Fruit fly (Drosophila melanogaster) whole organism, embryonic: ENCODE measurements around the gene CG32857.

Source experiments
- CG10321 ChIP-seq: fragments of 200-800 bp; sonication (Bioruptor generic); IDR thresholded peaks from 2 replicates; pipeline ENCODE4 v1.3.6; 2022; ENCODE audit warnings: missing biosample characterization, missing genetic modification characterization
- CG11247 ChIP-seq: fragments of 200-800 bp; sonication (Bioruptor generic); IDR thresholded peaks from 2 replicates; pipeline ENCODE4 v1.3.6; 2022; ENCODE audit warnings: missing biosample characterization, missing genetic modification characterization
- CG12942 ChIP-seq: fragments of 200-800 bp; sonication (Bioruptor generic); optimal IDR thresholded peaks from 3 replicates; lab custom pipeline; 2016; ENCODE audit warnings: missing biosample characterization, missing genetic modification characterization
- CG13287 ChIP-seq: fragments of 200-800 bp; sonication (Bioruptor generic); IDR thresholded peaks from 2 replicates; pipeline ENCODE4 v1.3.6; 2022; ENCODE audit warnings: missing biosample characterization, missing genetic modification characterization; ENCODE audit not compliant: partially characterized antibody
- CG13424 ChIP-seq: fragments of 200-800 bp; sonication (Bioruptor generic); optimal IDR thresholded peaks from 2 replicates; lab custom pipeline; 2019; ENCODE audit warnings: missing biosample characterization, mild to moderate bottlenecking, missing genetic modification characterization, moderate library complexity
- CG14441 ChIP-seq: fragments of 200-800 bp; sonication (Bioruptor generic); IDR thresholded peaks from 2 replicates; pipeline ENCODE4 v1.3.6; 2022; ENCODE audit warnings: missing biosample characterization, missing genetic modification characterization
- CG15696 ChIP-seq: fragments of 200-800 bp; sonication (Bioruptor generic); optimal IDR thresholded peaks from 2 replicates; lab custom pipeline; 2019; ENCODE audit warnings: missing biosample characterization, mild to moderate bottlenecking, missing genetic modification characterization, moderate library complexity
- CG1602 ChIP-seq: fragments of 200-800 bp; sonication (Bioruptor generic); optimal IDR thresholded peaks from 3 replicates; lab custom pipeline; 2016; ENCODE audit warnings: missing biosample characterization, missing genetic modification characterization
- CG1792 ChIP-seq: fragments of 200-800 bp; sonication (Bioruptor generic); optimal IDR thresholded peaks from 2 replicates; lab custom pipeline; 2016; ENCODE audit warnings: missing biosample characterization, missing genetic modification characterization
- CG18262 ChIP-seq: fragments of 200-800 bp; optimal IDR thresholded peaks from 3 replicates; lab custom pipeline; 2019; ENCODE audit warnings: missing biosample characterization, mild to moderate bottlenecking, missing genetic modification characterization, moderate library complexity
- CG18476 ChIP-seq: fragments of 200-800 bp; sonication (Bioruptor generic); optimal IDR thresholded peaks from 2 replicates; lab custom pipeline; 2016; ENCODE audit warnings: missing biosample characterization, mild to moderate bottlenecking, missing genetic modification characterization
- CG30431 ChIP-seq: fragments of 200-800 bp; sonication (Bioruptor generic); optimal IDR thresholded peaks from 2 replicates; lab custom pipeline; 2017; ENCODE audit warnings: missing biosample characterization, missing genetic modification characterization
- CG4820 ChIP-seq: fragments of 200-800 bp; sonication (Bioruptor generic); optimal IDR thresholded peaks from 3 replicates; lab custom pipeline; 2016; ENCODE audit warnings: missing biosample characterization, missing genetic modification characterization
- CG6854 ChIP-seq: fragments of 200-800 bp; sonication (Bioruptor generic); optimal IDR thresholded peaks from 3 replicates; lab custom pipeline; 2017; ENCODE audit warnings: missing biosample characterization, mild to moderate bottlenecking, missing genetic modification characterization
- CG9727 ChIP-seq: fragments of 200-800 bp; sonication (Bioruptor generic); optimal IDR thresholded peaks from 3 replicates; lab custom pipeline; 2017; ENCODE audit warnings: missing biosample characterization, mild to moderate bottlenecking, missing genetic modification characterization
- CG9797 ChIP-seq: fragments of 200-800 bp; sonication (Bioruptor generic); optimal IDR thresholded peaks from 3 replicates; lab custom pipeline; 2018; ENCODE audit warnings: missing biosample characterization, mild to moderate bottlenecking, missing genetic modification characterization
- CkIIα-i1 ChIP-seq: fragments of 200-800 bp; sonication (Bioruptor generic); IDR thresholded peaks from 2 replicates; pipeline ENCODE4 v1.3.6; 2022; ENCODE audit warnings: missing biosample characterization, missing genetic modification characterization
- Dll ChIP-seq: fragments of 200-800 bp; sonication (Bioruptor generic); IDR thresholded peaks from 4 replicates; pipeline ENCODE4 v1.3.6; 2022; ENCODE audit warnings: missing biosample characterization, missing genetic modification characterization; ENCODE audit not compliant: partially characterized antibody
- Doc2 ChIP-seq: fragments of 200-800 bp; sonication (Bioruptor generic); IDR thresholded peaks from 2 replicates; pipeline ENCODE4 v1.3.6; 2022; ENCODE audit warnings: missing biosample characterization, missing genetic modification characterization
- Eip74EF ChIP-seq, 2 experiments: fragments of 200-800 bp in 1 of 2; fragments of >200 bp in 1 of 2; sonication (Bioruptor generic) in 1 of 2; optimal IDR thresholded peaks; 2 replicates each; lab custom pipeline; 2017 to 2019; ENCODE audit warnings: missing biosample characterization in 2 of 2, missing genetic modification characterization in 2 of 2, mild to moderate bottlenecking in 1 of 2, moderate library complexity in 1 of 2
- Gug ChIP-seq: fragments of 200-800 bp; sonication (Bioruptor generic); IDR thresholded peaks from 4 replicates; pipeline ENCODE4 v1.3.6; 2022; ENCODE audit warnings: missing biosample characterization, missing genetic modification characterization
- HLH3B ChIP-seq: fragments of 200-800 bp; sonication (Bioruptor generic); IDR thresholded peaks from 2 replicates; pipeline ENCODE4 v1.3.6; 2022; ENCODE audit warnings: missing biosample characterization, missing genetic modification characterization
- HLH54F ChIP-seq: fragments of 200-800 bp; sonication (Bioruptor generic); optimal IDR thresholded peaks from 3 replicates; lab custom pipeline; 2016; ENCODE audit warnings: missing biosample characterization, missing genetic modification characterization
- Hmr ChIP-seq: fragments of 200-800 bp; sonication (Bioruptor generic); optimal IDR thresholded peaks from 3 replicates; lab custom pipeline; 2017; ENCODE audit warnings: mild to moderate bottlenecking, missing biosample characterization, missing genetic modification reagents, missing genetic modification characterization
- Mad ChIP-seq: fragments of 200-800 bp; sonication (Bioruptor generic); optimal IDR thresholded peaks from 2 replicates; lab custom pipeline; 2016; ENCODE audit warnings: missing biosample characterization, missing genetic modification characterization
- NK7.1 ChIP-seq: fragments of 200-800 bp; sonication (Bioruptor generic); optimal IDR thresholded peaks from 3 replicates; lab custom pipeline; 2016; ENCODE audit warnings: missing biosample characterization, missing genetic modification characterization
- Rx ChIP-seq: fragments of 200-800 bp; sonication (Bioruptor generic); IDR thresholded peaks from 2 replicates; pipeline ENCODE4 v1.3.6; 2022; ENCODE audit warnings: missing biosample characterization, missing genetic modification characterization
- Trl ChIP-seq, 3 experiments: fragments of >200 bp in 2 of 3; fragments of 200-800 bp in 1 of 3; sonication (Bioruptor generic) in 1 of 3; optimal IDR thresholded peaks; 2 replicates in 1 of 3; 3 replicates in 2 of 3; lab custom pipeline; 2016 to 2017; ENCODE audit warnings: missing biosample characterization in 1 of 3, missing genetic modification characterization in 1 of 3
- ac ChIP-seq: fragments of 200-800 bp; sonication (Bioruptor generic); optimal IDR thresholded peaks from 3 replicates; lab custom pipeline; 2017; ENCODE audit warnings: missing biosample characterization, mild to moderate bottlenecking, missing genetic modification characterization
- ara ChIP-seq: fragments of 200-800 bp; sonication (Bioruptor generic); IDR thresholded peaks from 2 replicates; pipeline ENCODE4 v1.3.6; 2022; ENCODE audit warnings: missing biosample characterization, missing genetic modification characterization
- ato ChIP-seq: fragments of 200-800 bp; sonication (Bioruptor generic); IDR thresholded peaks from 2 replicates; pipeline ENCODE4 v1.3.6; 2022; ENCODE audit warnings: missing biosample characterization, missing genetic modification characterization; ENCODE audit not compliant: partially characterized antibody
- crp ChIP-seq, 2 experiments: fragments of 200-800 bp; sonication (Bioruptor generic); optimal IDR thresholded peaks; 2 replicates in 1 of 2; 3 replicates in 1 of 2; lab custom pipeline; 2017; ENCODE audit warnings: missing biosample characterization in 2 of 2, missing genetic modification characterization in 2 of 2, mild to moderate bottlenecking in 1 of 2, moderate library complexity in 1 of 2
- disco-r ChIP-seq: fragments of 200-800 bp; sonication (Bioruptor generic); optimal IDR thresholded peaks from 2 replicates; lab custom pipeline; 2016; ENCODE audit warnings: missing biosample characterization, missing genetic modification characterization
- emc ChIP-seq: fragments of 200-800 bp; sonication (Bioruptor generic); optimal IDR thresholded peaks from 2 replicates; lab custom pipeline; 2016; ENCODE audit warnings: missing biosample characterization, missing genetic modification characterization
- fru ChIP-seq: fragments of >200 bp; optimal IDR thresholded peaks from 2 replicates; lab custom pipeline; 2017
- h ChIP-seq: fragments of >200 bp; optimal IDR thresholded peaks from 2 replicates; lab custom pipeline; 2017
- kah ChIP-seq: fragments of 200-800 bp; sonication (Bioruptor generic); optimal IDR thresholded peaks from 2 replicates; lab custom pipeline; 2018; ENCODE audit warnings: missing biosample characterization, mild to moderate bottlenecking, missing genetic modification characterization
- mam ChIP-seq: fragments of 200-800 bp; sonication (Bioruptor generic); optimal IDR thresholded peaks from 3 replicates; lab custom pipeline; 2016; ENCODE audit warnings: missing biosample characterization, missing genetic modification characterization
- nmo ChIP-seq: fragments of 200-800 bp; sonication (Bioruptor generic); optimal IDR thresholded peaks from 2 replicates; lab custom pipeline; 2018; ENCODE audit warnings: missing biosample characterization, mild to moderate bottlenecking, missing genetic modification characterization, moderate library complexity
- otp ChIP-seq: fragments of 200-800 bp; sonication (Bioruptor generic); IDR thresholded peaks from 3 replicates; pipeline ENCODE4, ENCODE4 v1.3.6; 2022; ENCODE audit warnings: missing biosample characterization, missing genetic modification characterization
- pan ChIP-seq, 4 experiments: fragments of >200 bp in 3 of 4; fragments of 200-800 bp in 1 of 4; sonication (Bioruptor generic) in 1 of 4; optimal IDR thresholded peaks in 3 of 4; IDR thresholded peaks in 1 of 4; 2 replicates each; pipeline versions ENCODE4 v1.3.6 to Lab custom; 2017 to 2022; ENCODE audit warnings: missing biosample characterization in 2 of 4, missing genetic modification characterization in 2 of 4, mixed read lengths in 1 of 4
- phol ChIP-seq: fragments of 200-800 bp; sonication (Bioruptor generic); optimal IDR thresholded peaks from 3 replicates; lab custom pipeline; 2018; ENCODE audit warnings: missing biosample characterization, mild to moderate bottlenecking, missing genetic modification characterization, moderate library complexity
- pros ChIP-seq: fragments of 200-800 bp; sonication (Bioruptor generic); optimal IDR thresholded peaks from 3 replicates; lab custom pipeline; 2019; ENCODE audit warnings: missing biosample characterization, mild to moderate bottlenecking, missing genetic modification characterization, moderate library complexity
- schlank ChIP-seq: fragments of 200-800 bp; sonication (Bioruptor generic); optimal IDR thresholded peaks from 2 replicates; lab custom pipeline; 2018; ENCODE audit warnings: missing biosample characterization, mild to moderate bottlenecking, missing genetic modification characterization
- scrt ChIP-seq: fragments of 200-800 bp; sonication (Bioruptor generic); optimal IDR thresholded peaks from 2 replicates; lab custom pipeline; 2018; ENCODE audit warnings: missing biosample characterization, mild to moderate bottlenecking, missing genetic modification characterization, moderate library complexity
- shn ChIP-seq: fragments of 200-800 bp; sonication (Bioruptor generic); optimal IDR thresholded peaks from 3 replicates; lab custom pipeline; 2016; ENCODE audit warnings: missing biosample characterization, missing genetic modification characterization
- sisA ChIP-seq: fragments of 200-800 bp; sonication (Bioruptor generic); IDR thresholded peaks from 2 replicates; pipeline ENCODE4 v1.3.6; 2022; ENCODE audit warnings: missing biosample characterization, missing genetic modification characterization
- sob ChIP-seq: fragments of 200-800 bp; sonication (Bioruptor generic); IDR thresholded peaks from 2 replicates; pipeline ENCODE4 v1.3.6; 2022; ENCODE audit warnings: missing biosample characterization, missing genetic modification characterization
- tio ChIP-seq: fragments of 200-800 bp; sonication (Bioruptor generic); optimal IDR thresholded peaks from 2 replicates; lab custom pipeline; 2017; ENCODE audit warnings: missing biosample characterization, missing genetic modification characterization, inconsistent platforms
- tll ChIP-seq, 2 experiments: fragments of 200-800 bp in 1 of 2; fragments of >200 bp in 1 of 2; sonication (Bioruptor generic) in 1 of 2; optimal IDR thresholded peaks; 2 replicates each; lab custom pipeline; 2017 to 2019; ENCODE audit warnings: missing biosample characterization in 2 of 2, missing genetic modification characterization in 2 of 2, mild to moderate bottlenecking in 1 of 2, moderate library complexity in 1 of 2

Gene CG32857

DNA sequence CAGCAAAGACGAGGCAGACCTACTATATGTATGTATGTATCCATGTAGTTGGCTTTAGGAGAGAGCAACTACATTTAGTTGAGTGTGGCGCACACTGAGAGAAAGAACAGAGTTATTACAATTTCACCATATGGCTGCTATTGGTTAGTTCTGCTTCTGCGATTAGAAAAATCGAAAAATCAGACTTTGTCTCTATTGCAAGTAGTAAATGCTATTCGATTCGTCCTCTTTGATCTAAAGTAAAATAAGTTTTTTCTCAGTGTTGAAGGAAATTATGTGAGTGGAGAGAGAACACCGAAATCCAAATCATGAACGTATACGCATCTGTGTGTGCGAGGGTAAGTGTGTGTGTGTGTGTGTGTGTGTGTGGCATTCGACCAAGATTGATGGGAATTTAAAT lies 23.5 kb downstream of the CG32857 start (continued):
- peak; percentile 75 for TF ChIP-seq Rx (GFP tag; lab: Robert Waterston, UW)
- peak; percentile 91 for TF ChIP-seq CG15696 (tag; lab: Kevin White, UChicago)
- peak; percentile 80 for TF ChIP-seq otp
- peak in 1 of 2 experiments; percentile 12 for TF ChIP-seq crp (GFP tag; optimal IDR thresholded peaks at IDR 0.05; lab: Kevin White, UChicago)
- TF ChIP-seq Mad (GFP tag; lab: Kevin White, UChicago), result peak; percentile 64
- TF ChIP-seq nmo, result peak; percentile 91
- TF ChIP-seq Doc2, result no peak
- TF ChIP-seq phol (tag; lab: Kevin White, UChicago), result peak; percentile 93
- peak; percentile 50 for TF ChIP-seq ac (GFP tag; lab: Kevin White, UChicago)
- peak; percentile 87 for TF ChIP-seq HLH3B (GFP tag; lab: Robert Waterston, UW)
- peak; percentile 63 for TF ChIP-seq HLH54F (GFP tag; lab: Kevin White, UChicago)
- peak; percentile 68 for TF ChIP-seq Hmr (GFP tag; lab: Kevin White, UChicago)
- TF ChIP-seq Gug (GFP tag; lab: Robert Waterston, UW), result peak; percentile 81
- peak; percentile 59 for TF ChIP-seq kah (GFP tag; lab: Kevin White, UChicago)
- peak in 1 of 2 experiments; percentile 43 for TF ChIP-seq Eip74EF (GFP tag; optimal IDR thresholded peaks at IDR 0.05; lab: Kevin White, UChicago)
- TF ChIP-seq pan (optimal IDR thresholded peaks at IDR 0.05; lab: Kevin White, UChicago), result no peak
- peak in 1 of 2 experiments; percentile 83 for TF ChIP-seq pan (GFP tag; optimal IDR thresholded peaks at IDR 0.05 in 1 of 2, IDR thresholded peaks at IDR 0.05 in 1 of 2)
- TF ChIP-seq CG10321 (GFP tag; lab: Robert Waterston, UW), result no peak
- peak; percentile 88 for TF ChIP-seq CG13424 (tag; lab: Kevin White, UChicago)
- peak; percentile 65 for TF ChIP-seq tio (GFP tag; lab: Kevin White, UChicago)
- TF ChIP-seq sisA (GFP tag; lab: Robert Waterston, UW), result peak; percentile 89
- TF ChIP-seq shn, result peak; percentile 65
- TF ChIP-seq CG18476 (GFP tag; lab: Kevin White, UChicago), result peak; percentile 67
- no peak for TF ChIP-seq fru (lab: Kevin White, UChicago)
- TF ChIP-seq CG1792 (GFP tag; lab: Kevin White, UChicago), result peak; percentile 56
- TF ChIP-seq CkIIα-i1, result no peak
- TF ChIP-seq CG13287 (GFP tag; lab: Robert Waterston, UW), result no peak
- no peak for TF ChIP-seq Dll (GFP tag; lab: Robert Waterston, UW)
- peak; percentile 92 for TF ChIP-seq ara (GFP tag; lab: Robert Waterston, UW)
- no peak for TF ChIP-seq tll (GFP tag; optimal IDR thresholded peaks at IDR 0.05; lab: Kevin White, UChicago)
- peak; percentile 73 for TF ChIP-seq CG11247 (GFP tag; lab: Robert Waterston, UW)
- TF ChIP-seq NK7.1 (GFP tag; lab: Kevin White, UChicago), result peak; percentile 47
- peak; percentile 78 for TF ChIP-seq CG1602 (GFP tag; lab: Kevin White, UChicago)
- no peak for TF ChIP-seq CG9797 (GFP tag; lab: Kevin White, UChicago)
- peak; percentile 74 for TF ChIP-seq CG12942 (GFP tag; lab: Kevin White, UChicago)
- peak; percentile 79 for TF ChIP-seq mam (GFP tag; lab: Kevin White, UChicago)
- peak; percentile 38 for TF ChIP-seq CG6854 (GFP tag; lab: Kevin White, UChicago)
- peak; percentile 78 for TF ChIP-seq CG9727 (GFP tag; lab: Kevin White, UChicago)
- peak; percentile 93 for TF ChIP-seq CG18262 (tag; lab: Kevin White, UChicago)
- no peak for TF ChIP-seq pros (GFP tag; lab: Kevin White, UChicago)
- peak; percentile 76 for TF ChIP-seq CG30431 (GFP tag; lab: Kevin White, UChicago)
- TF ChIP-seq sob (GFP tag; lab: Robert Waterston, UW), result peak; percentile 67; the same call in 1 of the 2 replicates
- peak; percentile 79 for TF ChIP-seq CG14441 (GFP tag; lab: Robert Waterston, UW)
- TF ChIP-seq emc (GFP tag; lab: Kevin White, UChicago), result peak; percentile 7
- no peak for TF ChIP-seq ato
- TF ChIP-seq scrt (GFP tag; lab: Kevin White, UChicago), result peak; percentile 53
- peak; percentile 19 for TF ChIP-seq schlank (tag; lab: Kevin White, UChicago)
- TF ChIP-seq h (lab: Kevin White, UChicago), result no peak
- TF ChIP-seq Trl (optimal IDR thresholded peaks at IDR 0.05; lab: Kevin White, UChicago), result peak in 1 of 2 experiments; percentile 0
- peak; percentile 85 for TF ChIP-seq Trl (GFP tag; optimal IDR thresholded peaks at IDR 0.05; lab: Kevin White, UChicago)
- peak; percentile 89 for TF ChIP-seq CG4820 (GFP tag; lab: Kevin White, UChicago)
- TF ChIP-seq disco-r (GFP tag; lab: Kevin White, UChicago), result peak; percentile 52
